Fruit fly (Drosophila melanogaster): ENCODE measurements around the gene CG31636.

- TF ChIP-seq CG8478 (optimal IDR thresholded peaks at IDR 0.05) (no peak), CTCF (optimal IDR thresholded peaks at IDR 0.05) (no peak)
These were observed 36.4 kb downstream of the CG31636 start, which contains the start of gene DIP-iota for dm6 chr2L:6621600-6621999.
